Worm (Caenorhabditis elegans) whole organism, L4 larva: ENCODE data around the gene semo-1.

Source experiments
- D1046.2 ChIP-seq: fragments of 200-800 bp; sonication (Bioruptor generic); IDR thresholded peaks from 2 replicates; pipeline ENCODE4 v1.3.6; 2022; ENCODE audit warnings: missing genetic modification characterization, missing compliant biosample characterization
- F10B5.3 ChIP-seq: sonication (generic microtip); optimal IDR thresholded peaks from 2 replicates; lab custom pipeline; 2016; ENCODE audit warnings: mild to moderate bottlenecking, missing genetic modification characterization, missing compliant biosample characterization
- F26F4.8 ChIP-seq: fragments of 200-800 bp; sonication (Bioruptor generic); conservative IDR thresholded peaks from 2 replicates; pipeline ENCODE4 v1.3.6; 2022; ENCODE audit warnings: missing genetic modification characterization, missing compliant biosample characterization
- Y48G9A.11 ChIP-seq: fragments of 200-800 bp; sonication (Bioruptor generic); IDR thresholded peaks from 2 replicates; pipeline ENCODE4 v1.3.6; 2022; ENCODE audit warnings: missing genetic modification reagents, missing genetic modification characterization, missing compliant biosample characterization
- Y75B8A.6 ChIP-seq: fragments of 200-800 bp; sonication (Bioruptor generic); IDR thresholded peaks from 2 replicates; pipeline ENCODE4 v1.3.6; 2022; ENCODE audit warnings: missing genetic modification reagents, missing genetic modification characterization, missing compliant biosample characterization
- aha-1 ChIP-seq: fragments of 150-350 bp; peaks from one replicate; lab custom pipeline; 2014; ENCODE audit warnings: missing biosample characterization, missing genetic modification characterization
- ama-1 ChIP-seq: fragments of 150-350 bp; optimal IDR thresholded peaks from 2 replicates; lab custom pipeline; 2014; ENCODE audit warnings: inconsistent platforms, mixed read lengths
- arid-1 ChIP-seq: fragments of 200-800 bp; sonication (Bioruptor generic); conservative IDR thresholded peaks from 2 replicates; pipeline ENCODE4 v1.3.6; 2022; ENCODE audit warnings: missing genetic modification reagents, missing genetic modification characterization, missing compliant biosample characterization
- ceh-44 ChIP-seq: fragments of 200-800 bp; sonication (Bioruptor generic); IDR thresholded peaks from 2 replicates; pipeline ENCODE4 v1.3.6; 2022; ENCODE audit warnings: missing genetic modification reagents, missing genetic modification characterization, missing compliant biosample characterization
- cey-2 ChIP-seq: sonication (generic microtip); optimal IDR thresholded peaks from 3 replicates; lab custom pipeline; 2017; ENCODE audit warnings: missing genetic modification characterization, mild to moderate bottlenecking, missing compliant biosample characterization, antibody characterized with exemption, borderline replicate concordance; ENCODE audit not compliant: insufficient read depth
- ctbp-1 ChIP-seq: fragments of 200-800 bp; sonication (Bioruptor generic); IDR thresholded peaks from 2 replicates; pipeline ENCODE4 v1.3.6; 2022; ENCODE audit warnings: missing genetic modification reagents, missing genetic modification characterization, missing compliant biosample characterization
- daf-16 ChIP-seq, 3 experiments: sonication (generic microtip); optimal IDR thresholded peaks; 2 replicates each; lab custom pipeline; 2016 to 2017; ENCODE audit warnings: missing genetic modification characterization in 3 of 3, missing genetic modification reagents in 3 of 3, mild to moderate bottlenecking in 2 of 3, missing compliant biosample characterization in 2 of 3, missing biosample characterization in 1 of 3, moderate library complexity in 1 of 3
- daf-19 ChIP-seq: fragments of 200-800 bp; sonication (Bioruptor generic); conservative IDR thresholded peaks from 2 replicates; pipeline ENCODE4 v1.3.6; 2022; ENCODE audit warnings: missing genetic modification characterization, missing compliant biosample characterization
- dmd-9 ChIP-seq: fragments of 200-800 bp; sonication (Bioruptor generic); IDR thresholded peaks from 2 replicates; pipeline ENCODE4 v1.3.6; 2022; ENCODE audit warnings: missing genetic modification reagents, missing genetic modification characterization, missing compliant biosample characterization
- dpl-1 ChIP-seq: fragments of 150-350 bp; optimal IDR thresholded peaks from 2 replicates; lab custom pipeline; 2014; ENCODE audit warnings: missing biosample characterization, missing genetic modification reagents, missing genetic modification characterization
- dve-1 ChIP-seq: sonication (generic microtip); optimal IDR thresholded peaks from 2 replicates; lab custom pipeline; 2017; ENCODE audit warnings: antibody characterized with exemption, mild to moderate bottlenecking, missing genetic modification characterization, missing compliant biosample characterization; ENCODE audit not compliant: insufficient read depth
- fkh-10 ChIP-seq: fragments of 150-350 bp; optimal IDR thresholded peaks from 2 replicates; lab custom pipeline; 2014; ENCODE audit warnings: missing biosample characterization, missing genetic modification reagents, missing genetic modification characterization
- gei-8 ChIP-seq: fragments of 200-800 bp; sonication (Bioruptor generic); optimal IDR thresholded peaks from 2 replicates; lab custom pipeline; 2018; ENCODE audit warnings: mild to moderate bottlenecking, missing genetic modification characterization, missing compliant biosample characterization
- hif-1 ChIP-seq, 2 experiments: sonication (generic microtip); optimal IDR thresholded peaks; 2 replicates each; lab custom pipeline; 2016 to 2017; ENCODE audit warnings: missing compliant biosample characterization in 2 of 2, missing genetic modification characterization in 2 of 2, missing genetic modification reagents in 2 of 2, missing genotype in 2 of 2, mild to moderate bottlenecking in 1 of 2
- hlh-30 ChIP-seq: sonication (generic microtip); optimal IDR thresholded peaks from 2 replicates; lab custom pipeline; 2017; ENCODE audit warnings: antibody characterized with exemption, mild to moderate bottlenecking, missing genetic modification characterization, missing compliant biosample characterization; ENCODE audit not compliant: insufficient read depth
- hmg-1.1 ChIP-seq: fragments of 200-800 bp; sonication (Bioruptor generic); IDR thresholded peaks from 2 replicates; pipeline ENCODE4 v1.3.6; 2022; ENCODE audit warnings: missing genetic modification reagents, missing genetic modification characterization, missing compliant biosample characterization
- jun-1 ChIP-seq: fragments of 150-350 bp; optimal IDR thresholded peaks from 2 replicates; lab custom pipeline; 2014; ENCODE audit warnings: missing biosample characterization, missing genetic modification reagents, missing genetic modification characterization
- lim-7 ChIP-seq: fragments of 200-800 bp; sonication (Bioruptor generic); IDR thresholded peaks from 2 replicates; pipeline ENCODE4 v1.3.6; 2022; ENCODE audit warnings: missing genetic modification characterization, missing compliant biosample characterization
- lin-15B ChIP-seq: fragments of 150-350 bp; sonication (generic microtip); optimal IDR thresholded peaks from 3 replicates; lab custom pipeline; 2014; ENCODE audit warnings: missing biosample characterization, missing genetic modification characterization
- lin-38 ChIP-seq: fragments of 200-800 bp; sonication (Bioruptor generic); IDR thresholded peaks from 2 replicates; pipeline ENCODE4 v1.3.6; 2022; ENCODE audit warnings: missing genetic modification reagents, missing genetic modification characterization, missing compliant biosample characterization
- mep-1 ChIP-seq: fragments of 150-350 bp; sonication (generic microtip); optimal IDR thresholded peaks from 3 replicates; lab custom pipeline; 2014; ENCODE audit warnings: missing biosample characterization, missing genetic modification characterization
- mxl-3 ChIP-seq: fragments of 200-800 bp; sonication (Bioruptor generic); optimal IDR thresholded peaks from 2 replicates; lab custom pipeline; 2018; ENCODE audit warnings: mild to moderate bottlenecking, missing genetic modification characterization, missing compliant biosample characterization
- nhr-10 ChIP-seq: fragments of 150-350 bp; optimal IDR thresholded peaks from 2 replicates; lab custom pipeline; 2014; ENCODE audit warnings: missing biosample characterization, missing genetic modification characterization
- nhr-102 ChIP-seq: sonication (generic microtip); optimal IDR thresholded peaks from 2 replicates; lab custom pipeline; 2016; ENCODE audit warnings: mild to moderate bottlenecking, missing genetic modification characterization, moderate library complexity, missing compliant biosample characterization
- nhr-11 ChIP-seq: fragments of 150-350 bp; optimal IDR thresholded peaks from 2 replicates; lab custom pipeline; 2014; ENCODE audit warnings: missing biosample characterization, missing genetic modification characterization
- nhr-237 ChIP-seq: sonication (generic microtip); optimal IDR thresholded peaks from 2 replicates; lab custom pipeline; 2017; ENCODE audit warnings: missing biosample characterization, missing genetic modification characterization
- nhr-41 ChIP-seq: fragments of 200-800 bp; sonication (Bioruptor generic); IDR thresholded peaks from 2 replicates; pipeline ENCODE4 v1.3.6; 2022; ENCODE audit warnings: missing genetic modification reagents, missing genetic modification characterization, missing compliant biosample characterization
- nhr-6 ChIP-seq: fragments of 150-350 bp; optimal IDR thresholded peaks from 2 replicates; lab custom pipeline; 2014; ENCODE audit warnings: missing biosample characterization, missing genetic modification characterization
- nhr-76 ChIP-seq: fragments of 150-350 bp; optimal IDR thresholded peaks from 2 replicates; lab custom pipeline; 2014; ENCODE audit warnings: missing biosample characterization, missing genetic modification characterization
- nhr-77 ChIP-seq: fragments of 150-350 bp; optimal IDR thresholded peaks from 2 replicates; lab custom pipeline; 2014; ENCODE audit warnings: missing biosample characterization, missing genetic modification characterization
- pha-4 ChIP-seq, 2 experiments: fragments of 150-350 bp in 1 of 2; fragments of 200-800 bp in 1 of 2; sonication (Bioruptor generic) in 1 of 2; IDR thresholded peaks in 1 of 2; optimal IDR thresholded peaks in 1 of 2; 2 replicates each; pipeline versions ENCODE4 v1.3.6 to Lab custom; 2014 to 2022; ENCODE audit warnings: missing genetic modification characterization in 2 of 2, missing genetic modification reagents in 2 of 2, missing biosample characterization in 1 of 2, missing compliant biosample characterization in 1 of 2
- rbr-2 ChIP-seq: sonication (generic microtip); optimal IDR thresholded peaks from 2 replicates; lab custom pipeline; 2016; ENCODE audit warnings: missing genotype, missing genetic modification characterization, missing compliant biosample characterization
- saeg-2 ChIP-seq: fragments of 200-800 bp; sonication (Bioruptor generic); IDR thresholded peaks from 2 replicates; pipeline ENCODE4 v1.3.6; 2022; ENCODE audit warnings: missing genetic modification reagents, missing genetic modification characterization, missing compliant biosample characterization
- sdz-12 ChIP-seq: fragments of 200-800 bp; sonication (Bioruptor generic); optimal IDR thresholded peaks from 2 replicates; lab custom pipeline; 2018; ENCODE audit warnings: mild to moderate bottlenecking, missing genetic modification characterization, missing compliant biosample characterization
- skn-1 ChIP-seq: fragments of 150-350 bp; optimal IDR thresholded peaks from 2 replicates; lab custom pipeline; 2014; ENCODE audit warnings: missing biosample characterization, missing genetic modification characterization
- snpc-1.2 ChIP-seq: fragments of 200-800 bp; sonication (Bioruptor generic); IDR thresholded peaks from 2 replicates; pipeline ENCODE4 v1.3.6; 2022; ENCODE audit warnings: missing genetic modification reagents, missing genetic modification characterization, missing compliant biosample characterization
- tra-1 ChIP-seq: fragments of 200-800 bp; sonication (Bioruptor generic); IDR thresholded peaks from 2 replicates; pipeline ENCODE4 v1.3.6; 2022; ENCODE audit warnings: missing genetic modification reagents, missing genetic modification characterization, missing compliant biosample characterization
- unc-130 ChIP-seq: sonication (generic microtip); optimal IDR thresholded peaks from 2 replicates; lab custom pipeline; 2016; ENCODE audit warnings: missing genetic modification reagents, missing genetic modification characterization, missing compliant biosample characterization
- unc-62 ChIP-seq, 3 experiments: fragments of 150-350 bp in 1 of 3; sonication (generic microtip); optimal IDR thresholded peaks in 2 of 3; peaks in 1 of 3; 1 replicate in 1 of 3; 2 replicates in 2 of 3; lab custom pipeline; 2014 to 2017; ENCODE audit warnings: missing biosample characterization in 3 of 3, missing genetic modification characterization in 3 of 3, missing genetic modification reagents in 3 of 3, missing genotype in 1 of 3
- zag-1 ChIP-seq: fragments of 150-350 bp; optimal IDR thresholded peaks from 2 replicates; lab custom pipeline; 2014; ENCODE audit warnings: missing biosample characterization, missing genetic modification characterization
- zfp-2 ChIP-seq: sonication (generic microtip); optimal IDR thresholded peaks from 2 replicates; lab custom pipeline; 2016; ENCODE audit warnings: mild to moderate bottlenecking, missing genetic modification characterization, missing compliant biosample characterization
- zfp-3 ChIP-seq: fragments of 200-800 bp; sonication (Bioruptor generic); conservative IDR thresholded peaks from 2 replicates; pipeline ENCODE4 v1.3.6; 2022; ENCODE audit warnings: missing genetic modification reagents, missing genetic modification characterization, missing compliant biosample characterization
- ztf-7 ChIP-seq: fragments of 150-350 bp; optimal IDR thresholded peaks from 2 replicates; lab custom pipeline; 2014; ENCODE audit warnings: missing biosample characterization, missing genetic modification characterization

The semo-1 gene

DNA sequence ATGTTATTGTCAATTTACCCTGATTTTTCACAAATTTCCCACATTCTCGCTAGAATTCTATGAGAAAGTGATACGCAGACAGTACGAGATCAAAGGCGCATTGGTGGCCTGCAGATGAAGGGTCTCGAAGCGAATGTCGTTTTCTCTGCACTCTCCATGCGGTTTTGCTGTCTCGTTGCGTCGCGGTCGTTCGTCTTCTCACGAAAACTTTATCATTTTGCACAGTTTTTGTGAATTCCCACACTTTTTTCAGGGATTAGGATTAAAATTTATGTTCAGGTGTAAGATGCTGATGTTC lies 19.9 kb downstream of the semo-1 start (continued):
- TF ChIP-seq cey-2 (tag; lab: Kevin White, UChicago) (no peak), tra-1 (no peak), fkh-10 (GFP tag; lab: Kevin White, UChicago) (peak; percentile 44), arid-1 (GFP tag; lab: Robert Waterston, UW) (0 out of 2 replicates have a peak, but pooled peaks have one; percentile 26), dpl-1 (GFP tag; lab: Kevin White, UChicago) (peak; percentile 76), lim-7 (GFP tag; lab: Robert Waterston, UW) (no peak), nhr-76 (tag; lab: Kevin White, UChicago) (no peak), snpc-1.2 (GFP tag; lab: Robert Waterston, UW) (peak; percentile 96), dmd-9 (GFP tag; lab: Robert Waterston, UW) (no peak), mep-1 (peak; percentile 89), unc-62 (GFP tag; optimal IDR thresholded peaks at IDR 0.05 in 1 of 2; lab: Kevin White, UChicago) (peak in 1 of 2 experiments; percentile 99), unc-62 (tag; optimal IDR thresholded peaks at IDR 0.05; lab: Kevin White, UChicago) (no peak), D1046.2 (no peak), sdz-12 (no peak), unc-130 (GFP tag; lab: Kevin White, UChicago) (peak; percentile 79), aha-1 (tag; lab: Kevin White, UChicago) (peak; percentile 98), zag-1 (peak; percentile 22), ctbp-1 (0 out of 2 replicates have a peak, but pooled peaks have one; percentile 29), daf-16 (GFP tag; optimal IDR thresholded peaks at IDR 0.05; lab: Kevin White, UChicago) (peak in 1 of 2 experiments; percentile 23), daf-16 (tag; optimal IDR thresholded peaks at IDR 0.05; lab: Kevin White, UChicago) (peak; percentile 61), nhr-6 (tag; lab: Kevin White, UChicago) (peak; percentile 78), Y48G9A.11 (GFP tag; lab: Robert Waterston, UW) (peak; percentile 65), nhr-77 (tag; lab: Kevin White, UChicago) (peak; percentile 9), F26F4.8 (no peak), mxl-3 (GFP tag; lab: Kevin White, UChicago) (peak; percentile 30), daf-19 (GFP tag; lab: Robert Waterston, UW) (no peak), hif-1 (tag; optimal IDR thresholded peaks at IDR 0.05; lab: Kevin White, UChicago) (peak in 1 of 2 experiments; percentile 65), lin-38 (peak; percentile 91), ama-1 (lab: Kevin White, UChicago) (peak; percentile 93), skn-1 (tag; lab: Kevin White, UChicago) (peak; percentile 16), zfp-3 (GFP tag; lab: Robert Waterston, UW) (no peak), F10B5.3 (tag; lab: Kevin White, UChicago) (no peak), nhr-102 (tag; lab: Kevin White, UChicago) (peak; percentile 44), hmg-1.1 (peak; percentile 70), nhr-41 (GFP tag; lab: Robert Waterston, UW) (no peak), jun-1 (tag; lab: Kevin White, UChicago) (peak; percentile 53), ceh-44 (GFP tag; lab: Robert Waterston, UW) (peak; percentile 43; the same call in 1 of the 2 replicates), hlh-30 (peak; percentile 66), nhr-10 (tag; lab: Kevin White, UChicago) (no peak), ztf-7 (tag; lab: Kevin White, UChicago) (peak; percentile 80), gei-8 (no peak), zfp-2 (tag; lab: Kevin White, UChicago) (no peak), dve-1 (tag; lab: Kevin White, UChicago) (peak; percentile 81), lin-15B (tag; lab: Kevin White, UChicago) (peak; percentile 69), saeg-2 (GFP tag; lab: Robert Waterston, UW) (no peak), Y75B8A.6 (GFP tag; lab: Robert Waterston, UW) (no peak), pha-4 (GFP tag; IDR thresholded peaks at IDR 0.05; lab: Robert Waterston, UW) (peak; percentile 49; the same call in 1 of the 2 replicates), pha-4 (tag; optimal IDR thresholded peaks at IDR 0.05; lab: Kevin White, UChicago) (no peak), rbr-2 (tag; lab: Kevin White, UChicago) (peak; percentile 56), nhr-237 (no peak), nhr-11 (tag; lab: Kevin White, UChicago) (peak; percentile 66)
